Worm (Caenorhabditis elegans) whole organism, L4/young adult: ENCODE results near the gene scvp-1.

Source experiments
- dao-5 ChIP-seq: sonication (generic microtip); optimal IDR thresholded peaks from 2 replicates; lab custom pipeline; 2016; ENCODE audit warnings: missing genotype, missing genetic modification characterization, moderate library complexity, missing compliant biosample characterization
- him-1 ChIP-seq: sonication (generic microtip); optimal IDR thresholded peaks from 2 replicates; lab custom pipeline; 2016; ENCODE audit warnings: missing genotype, missing genetic modification reagents, missing genetic modification characterization, missing compliant biosample characterization

- TF ChIP-seq him-1 (tag; lab: Kevin White, UChicago) (no peak), dao-5 (tag; lab: Kevin White, UChicago) (no peak)
Observed at ce11 chrV:10947210-10947609, 16.1 kb upstream of the scvp-1 start.
